Worm (Caenorhabditis elegans) whole organism, late embryonic: Measurements from ENCODE around the gene arrd-7.
A peak's percentile ranks its signal among the peaks of the same experiment; 100 is the strongest.

Experiments
- F13H6.1 ChIP-seq: sonication (generic microtip); optimal IDR thresholded peaks from 2 replicates; lab custom pipeline; 2016; ENCODE audit warnings: missing genetic modification characterization, missing compliant biosample characterization
- T23F11.4 ChIP-seq: fragments of 200-800 bp; sonication (Bioruptor generic); optimal IDR thresholded peaks from 2 replicates; lab custom pipeline; 2018; ENCODE audit warnings: mild to moderate bottlenecking, missing genetic modification characterization, missing compliant biosample characterization
- Y22D7AL.16 ChIP-seq: sonication (generic microtip); optimal IDR thresholded peaks from 2 replicates; lab custom pipeline; 2016; ENCODE audit warnings: missing genetic modification characterization, missing compliant biosample characterization
- ceh-14 ChIP-seq: sonication (generic microtip); optimal IDR thresholded peaks from 2 replicates; lab custom pipeline; 2016; ENCODE audit warnings: missing genotype, missing genetic modification characterization, missing compliant biosample characterization
- ceh-2 ChIP-seq: sonication (generic microtip); optimal IDR thresholded peaks from 2 replicates; lab custom pipeline; 2016; ENCODE audit warnings: missing genotype, missing genetic modification characterization, missing compliant biosample characterization
- ceh-48 ChIP-seq: sonication (generic microtip); optimal IDR thresholded peaks from 2 replicates; lab custom pipeline; 2016; ENCODE audit warnings: missing genetic modification characterization, inconsistent platforms, missing compliant biosample characterization
- che-1 ChIP-seq: sonication (generic microtip); optimal IDR thresholded peaks from 2 replicates; lab custom pipeline; 2016; ENCODE audit warnings: mild to moderate bottlenecking, missing genetic modification characterization, missing compliant biosample characterization
- elt-2 ChIP-seq: sonication (generic microtip); optimal IDR thresholded peaks from 2 replicates; lab custom pipeline; 2016; ENCODE audit warnings: missing genetic modification reagents, missing genetic modification characterization, missing compliant biosample characterization
- elt-4 ChIP-seq: sonication (generic microtip); optimal IDR thresholded peaks from 2 replicates; lab custom pipeline; 2016; ENCODE audit warnings: missing genetic modification characterization, missing compliant biosample characterization
- eyg-1 ChIP-seq: sonication (generic microtip); optimal IDR thresholded peaks from 2 replicates; lab custom pipeline; 2016; ENCODE audit warnings: missing genotype, missing genetic modification characterization, missing compliant biosample characterization
- hlh-30 ChIP-seq: sonication (generic microtip); optimal IDR thresholded peaks from 2 replicates; lab custom pipeline; 2017; ENCODE audit warnings: antibody characterized with exemption, missing genetic modification characterization, missing compliant biosample characterization; ENCODE audit not compliant: insufficient read depth
- npax-4 ChIP-seq: sonication (generic microtip); optimal IDR thresholded peaks from 2 replicates; lab custom pipeline; 2016; ENCODE audit warnings: missing genetic modification characterization, missing compliant biosample characterization
- rnt-1 ChIP-seq: sonication (generic microtip); optimal IDR thresholded peaks from 2 replicates; lab custom pipeline; 2016; ENCODE audit warnings: missing genetic modification characterization, missing compliant biosample characterization
- sdc-2 ChIP-seq: sonication (generic microtip); optimal IDR thresholded peaks from 2 replicates; lab custom pipeline; 2016; ENCODE audit warnings: missing genotype, missing genetic modification characterization, missing compliant biosample characterization
- tbx-2 ChIP-seq: sonication (generic microtip); optimal IDR thresholded peaks from 2 replicates; lab custom pipeline; 2016; ENCODE audit warnings: missing genetic modification characterization, missing compliant biosample characterization
- ttx-3 ChIP-seq: sonication (generic microtip); optimal IDR thresholded peaks from 2 replicates; lab custom pipeline; 2016; ENCODE audit warnings: missing genetic modification reagents, missing genetic modification characterization, missing compliant biosample characterization
- unc-55 ChIP-seq: sonication (generic microtip); optimal IDR thresholded peaks from 2 replicates; lab custom pipeline; 2017; ENCODE audit warnings: missing biosample characterization, missing genetic modification reagents, missing genetic modification characterization

arrd-7 gene

ce11 chrII:12027697-12028245 lies 34.6 kb downstream of the arrd-7 start, which contains the start of gene Y17G7B.8:
Gene Y17G7B.8, minus strand, starts transcription at chrII:12027747.
- TF ChIP-seq eyg-1, result no peak
- no peak for TF ChIP-seq sdc-2
- TF ChIP-seq T23F11.4, result no peak
- TF ChIP-seq Y22D7AL.16 (tag; lab: Kevin White, UChicago), result no peak
- TF ChIP-seq tbx-2, result no peak
- no peak for TF ChIP-seq ttx-3 (tag; lab: Kevin White, UChicago)
- TF ChIP-seq npax-4 (tag; lab: Kevin White, UChicago), result no peak
- no peak for TF ChIP-seq elt-4 (tag; lab: Kevin White, UChicago)
- TF ChIP-seq che-1, result no peak
- no peak for TF ChIP-seq rnt-1 (tag; lab: Kevin White, UChicago)
- TF ChIP-seq ceh-2, result no peak
- no peak for TF ChIP-seq elt-2 (tag; lab: Kevin White, UChicago)
- no peak for TF ChIP-seq unc-55
- no peak for TF ChIP-seq F13H6.1 (tag; lab: Kevin White, UChicago)
- TF ChIP-seq ceh-48, result no peak
- TF ChIP-seq ceh-14 (tag; lab: Kevin White, UChicago), result no peak
- TF ChIP-seq, all 69 proteins: peak for 0

ce11 chrII:12023315-12023878 lies 39.0 kb downstream of the arrd-7 start, which contains the start of gene Y17G7B.12:
Gene Y17G7B.12, plus strand, starts transcription at chrII:12023861.
- TF ChIP-seq T23F11.4 (no peak), hlh-30 (tag; lab: Kevin White, UChicago) (peak; percentile 28)
- TF ChIP-seq, all 69 proteins: peak for 1
